Fruit fly (Drosophila melanogaster): ENCODE data around the gene CG8945.

The CG8945 gene

DNA sequence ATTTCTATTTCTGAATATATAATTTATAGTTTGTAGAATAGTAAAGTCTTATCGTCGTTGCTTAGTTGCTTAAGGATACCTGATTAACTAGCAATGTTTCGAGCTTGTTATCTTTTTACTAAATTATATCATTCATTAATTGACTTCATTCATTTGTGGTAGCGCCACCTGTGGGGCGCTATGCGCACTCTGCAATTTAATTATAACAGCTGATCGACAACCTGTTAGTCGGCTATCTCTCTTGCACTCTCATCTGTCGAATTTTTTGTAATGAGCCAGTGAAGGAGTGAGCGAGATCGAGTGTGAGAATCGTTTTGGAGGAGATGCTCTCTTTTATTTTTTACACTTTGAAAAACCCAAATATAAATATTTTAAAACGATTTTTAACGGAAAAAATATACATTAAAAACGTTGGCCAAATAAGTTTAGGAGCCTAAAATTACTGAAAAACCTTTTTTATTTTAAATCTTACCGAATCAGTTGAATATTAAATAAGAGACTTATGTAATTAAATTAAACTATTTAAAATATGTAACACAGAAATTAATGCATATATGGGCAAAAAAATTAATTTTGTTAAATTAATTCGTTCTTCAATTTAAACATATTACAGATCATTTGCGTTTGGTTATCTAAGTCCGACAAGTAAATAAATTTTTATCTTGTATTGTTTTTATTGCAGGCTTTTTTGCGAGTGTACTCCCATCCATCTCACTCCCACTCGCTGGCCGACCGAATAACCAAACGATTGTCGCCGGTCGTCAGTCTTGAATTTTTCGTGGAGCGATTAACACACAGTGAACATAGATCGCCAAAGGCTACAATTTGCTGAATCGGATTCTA lies 3.8 kb upstream of the CG8945 start, which contains the start of the genes CG16700 and CG4991 (continued):
- TF ChIP-seq CG1792 (GFP tag; optimal IDR thresholded peaks at IDR 0.05) (no peak), Trl (optimal IDR thresholded peaks at IDR 0.05) (peak; percentile 35 to 38), Trl (GFP tag; optimal IDR thresholded peaks at IDR 0.05) (no peak), Nf-YA (GFP tag; IDR thresholded peaks at IDR 0.05) (no peak), br (optimal IDR thresholded peaks at IDR 0.05) (no peak), Nf-YB (GFP tag; optimal IDR thresholded peaks at IDR 0.05) (peak; percentile 72), CG14441 (GFP tag; IDR thresholded peaks at IDR 0.05) (peak; percentile 67), fd3F (GFP tag; optimal IDR thresholded peaks at IDR 0.05) (peak; percentile 61), CG2678 (tag; optimal IDR thresholded peaks at IDR 0.05) (peak; percentile 94), CG12236 (GFP tag; optimal IDR thresholded peaks at IDR 0.05) (no peak), CG8281 (tag; optimal IDR thresholded peaks at IDR 0.05) (peak; percentile 43), vvl (GFP tag; IDR thresholded peaks at IDR 0.05) (peak; percentile 70), CG11093 (GFP tag; IDR thresholded peaks at IDR 0.05) (peak; percentile 39; the same call in 1 of the 3 replicates), btn (GFP tag; optimal IDR thresholded peaks at IDR 0.05) (no peak), Hey (tag; optimal IDR thresholded peaks at IDR 0.05) (no peak), Six4 (GFP tag; optimal IDR thresholded peaks at IDR 0.05) (peak; percentile 43), hkb (optimal IDR thresholded peaks at IDR 0.05) (no peak), hkb (GFP tag; IDR thresholded peaks at IDR 0.05) (peak; percentile 31; the same call in 1 of the 2 replicates), unpg (GFP tag; optimal IDR thresholded peaks at IDR 0.05) (peak; percentile 69), Hr3 (GFP tag; optimal IDR thresholded peaks at IDR 0.05) (peak; percentile 86), CG12391 (tag; optimal IDR thresholded peaks at IDR 0.05) (peak; percentile 87), ash1 (GFP tag; optimal IDR thresholded peaks at IDR 0.05) (no peak), grau (tag; optimal IDR thresholded peaks at IDR 0.05) (peak; percentile 90), Dref (GFP tag; IDR thresholded peaks at IDR 0.05) (no peak), mam (GFP tag; optimal IDR thresholded peaks at IDR 0.05) (peak; percentile 44), Meics (GFP tag; optimal IDR thresholded peaks at IDR 0.05) (peak; percentile 88), CG32532 (GFP tag; IDR thresholded peaks at IDR 0.05) (peak; percentile 79), Dip3 (GFP tag; optimal IDR thresholded peaks at IDR 0.05) (no peak), CG2202 (tag; optimal IDR thresholded peaks at IDR 0.05) (no peak), HHEX (GFP tag; optimal IDR thresholded peaks at IDR 0.05) (peak; percentile 68), CG14014 (GFP tag; IDR thresholded peaks at IDR 0.05) (peak; percentile 71), gro (GFP tag; optimal IDR thresholded peaks at IDR 0.05) (no peak), ken (GFP tag; IDR thresholded peaks at IDR 0.05) (no peak), emc (GFP tag; optimal IDR thresholded peaks at IDR 0.05) (no peak), HmgD (GFP tag; optimal IDR thresholded peaks at IDR 0.05) (no peak), Drgx (GFP tag; IDR thresholded peaks at IDR 0.05) (peak; percentile 62), Neu2 (GFP tag; optimal IDR thresholded peaks at IDR 0.05; ENCODE audit: borderline replicate concordance) (no peak), GATAe (GFP tag; conservative IDR thresholded peaks at IDR 0.05) (peak; percentile 30; the same call in 1 of the 2 replicates), Sox102F (GFP tag; optimal IDR thresholded peaks at IDR 0.05) (peak; percentile 84), CG11560 (tag; IDR thresholded peaks at IDR 0.05) (0 out of 3 replicates have a peak, but pooled peaks have one; percentile 44), CG8290 (GFP tag; optimal IDR thresholded peaks at IDR 0.05) (peak; percentile 24), CG8290 (tag; optimal IDR thresholded peaks at IDR 0.05) (peak in 1 of 2 experiments; percentile 38), CG42726 (GFP tag; IDR thresholded peaks at IDR 0.05; ENCODE audit: partially characterized antibody) (no peak), CG7786 (GFP tag; optimal IDR thresholded peaks at IDR 0.05) (no peak), CG13775 (GFP tag; optimal IDR thresholded peaks at IDR 0.05) (peak; percentile 85), NfI (GFP tag; optimal IDR thresholded peaks at IDR 0.05) (peak; percentile 55), chn (GFP tag; optimal IDR thresholded peaks at IDR 0.05) (no peak), zfh2 (GFP tag; optimal IDR thresholded peaks at IDR 0.05) (no peak), CG17612 (GFP tag; IDR thresholded peaks at IDR 0.05) (0 out of 2 replicates have a peak, but pooled peaks have one; percentile 30), CG12299 (tag; optimal IDR thresholded peaks at IDR 0.05) (peak; percentile 63), zfh1 (GFP tag; IDR thresholded peaks at IDR 0.05) (peak; percentile 73)
